Worm (Caenorhabditis elegans) whole organism, L4/young adult: ENCODE data around the gene C33F10.12.
A peak's percentile ranks its signal among the peaks of the same experiment; 100 is the strongest.
"Not testable (repeated sequence)": the region's sequence is repeated elsewhere in the genome, so short reads cannot be mapped to it uniquely, and the experiment has no call there.

Experiments
- W03F9.2 ChIP-seq: fragments of 150-350 bp; optimal IDR thresholded peaks from 2 replicates; lab custom pipeline; 2014; ENCODE audit warnings: missing biosample characterization, missing genetic modification characterization
- dao-5 ChIP-seq: sonication (generic microtip); optimal IDR thresholded peaks from 2 replicates; lab custom pipeline; 2016; ENCODE audit warnings: missing genotype, missing genetic modification characterization, moderate library complexity, missing compliant biosample characterization
- him-1 ChIP-seq: sonication (generic microtip); optimal IDR thresholded peaks from 2 replicates; lab custom pipeline; 2016; ENCODE audit warnings: missing genotype, missing genetic modification reagents, missing genetic modification characterization, missing compliant biosample characterization

Gene C33F10.12

DNA sequence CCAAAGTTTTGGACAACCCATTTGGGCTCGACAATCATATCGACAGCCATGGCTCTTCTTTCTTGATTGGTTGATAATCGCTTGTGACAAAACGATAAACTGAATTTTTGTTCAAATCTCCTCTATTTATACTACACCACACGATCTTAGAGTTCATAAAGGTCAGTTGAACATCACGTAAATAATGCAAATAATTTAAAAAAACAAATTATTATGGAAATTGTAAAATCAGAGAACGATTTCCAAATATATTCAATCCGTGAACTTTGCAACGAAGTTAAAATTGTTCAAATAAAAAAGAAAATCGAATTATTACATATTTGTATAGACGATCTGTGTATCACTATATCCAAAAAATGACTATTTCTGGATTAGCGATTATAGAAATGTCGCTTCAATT is 25.8 kb upstream of the C33F10.12 start, which contains the start of the genes mpst-4 and F11G11.14:
Gene mpst-4 (minus strand): TSS at position 101 of the 400 bp plus-strand sequence.
Gene F11G11.14 (plus strand): TSS at position 325 of the 400 bp plus-strand sequence.
- no peak for TF ChIP-seq dao-5
- TF ChIP-seq him-1 (tag; lab: Kevin White, UChicago), result no peak
- TF ChIP-seq W03F9.2 (tag; lab: Kevin White, UChicago), result no peak

DNA sequence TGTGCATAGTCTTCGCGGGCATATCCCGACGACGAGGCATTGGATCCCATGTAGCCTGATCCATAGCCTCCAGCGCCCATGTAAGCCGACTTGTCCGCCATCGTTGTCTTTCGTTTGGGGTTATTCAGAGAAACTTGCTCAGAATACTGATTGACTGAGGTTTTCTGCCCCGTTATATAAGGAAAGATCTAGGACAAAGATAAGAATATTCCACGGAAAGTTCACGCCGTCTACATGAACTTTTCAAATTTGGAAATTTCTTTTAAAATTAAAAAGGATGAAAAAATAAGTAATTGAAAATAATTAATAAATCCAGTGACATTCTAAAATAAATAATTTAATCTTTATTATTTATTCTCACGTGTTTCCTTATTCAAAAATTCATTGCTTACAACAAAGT is 22.7 kb upstream of the C33F10.12 start, which contains the start of the genes nspd-5 and F11G11.4:
Gene nspd-5 (minus strand): TSS at position 101 of the 400 bp plus-strand sequence.
Gene F11G11.4 (plus strand): TSS at position 335 of the 400 bp plus-strand sequence.
- not testable (repeated sequence) for TF ChIP-seq dao-5; him-1 (tag; lab: Kevin White, UChicago); W03F9.2 (tag; lab: Kevin White, UChicago)

DNA sequence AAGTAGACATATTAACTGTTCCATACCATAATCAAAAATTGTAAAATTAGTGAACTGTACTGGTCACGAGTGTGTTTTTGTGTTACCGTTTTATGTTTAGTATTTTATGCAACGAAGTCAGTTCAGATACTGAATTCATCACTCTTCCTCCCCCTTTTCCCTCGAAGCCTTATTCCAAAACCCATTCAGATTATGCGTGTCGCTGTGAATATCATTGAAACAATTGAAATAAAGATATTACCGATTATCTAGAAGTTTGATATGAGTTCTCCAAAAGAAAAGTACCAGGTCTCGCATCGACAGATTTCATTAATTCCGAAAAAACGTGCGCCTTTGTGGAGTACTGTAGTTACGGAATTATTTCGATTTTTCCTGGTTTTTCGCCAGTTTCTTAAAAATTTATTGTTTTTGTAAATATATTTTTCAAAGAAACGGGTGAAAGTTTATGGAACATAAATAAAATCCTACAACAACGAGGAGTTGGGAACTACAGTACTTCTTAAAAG is 21.4 kb upstream of the C33F10.12 start:
- TF ChIP-seq W03F9.2 (tag; lab: Kevin White, UChicago) (no peak), him-1 (tag; lab: Kevin White, UChicago) (no peak), dao-5 (no peak)

DNA sequence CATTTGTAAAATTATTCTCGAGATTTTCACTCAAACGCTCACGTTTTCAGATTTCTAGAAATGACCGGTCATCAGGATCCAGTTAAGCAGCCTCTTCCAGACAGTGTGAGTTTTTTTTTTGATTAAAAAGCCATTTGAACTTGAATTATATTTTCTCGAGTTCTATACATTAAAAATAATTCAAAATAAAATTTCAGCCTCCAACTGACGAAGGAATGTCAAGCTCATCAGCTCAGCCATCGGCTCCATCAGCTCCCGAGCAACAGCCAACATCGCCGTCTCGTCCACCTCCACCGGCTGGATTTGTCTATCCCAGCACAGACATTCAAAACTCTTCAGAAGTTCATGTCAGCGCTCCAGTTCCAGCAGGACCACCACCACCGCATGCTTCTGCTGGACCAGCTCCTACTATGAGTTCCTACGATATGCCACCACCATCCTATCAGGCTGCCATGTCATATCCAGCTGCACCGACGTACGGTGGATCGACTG is 20.4 kb upstream of the C33F10.12 start, which contains the start of gene F11G11.5:
Gene F11G11.5 (plus strand): TSS at position 51 of the 492 bp plus-strand sequence.
- TF ChIP-seq W03F9.2 (tag; lab: Kevin White, UChicago) (no peak), dao-5 (no peak), him-1 (tag; lab: Kevin White, UChicago) (no peak)

DNA sequence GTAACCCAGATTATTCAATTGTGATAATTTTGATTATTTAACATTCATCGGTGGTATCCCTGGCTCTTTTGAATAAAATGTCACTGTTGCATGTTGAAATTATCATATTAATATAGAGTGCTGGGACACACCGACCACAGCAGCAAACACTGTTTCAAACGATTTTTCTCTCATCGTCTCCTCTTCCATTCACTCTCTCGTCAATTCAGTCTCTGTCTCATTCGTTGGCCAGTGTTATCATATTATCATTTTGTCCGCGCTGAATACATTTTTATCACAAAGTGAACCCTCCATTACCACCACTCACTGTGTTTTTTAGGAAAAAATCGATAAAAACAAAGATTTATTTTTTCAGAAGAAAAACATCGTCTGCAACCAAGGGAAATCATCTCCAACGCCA is 19.5 kb upstream of the C33F10.12 start:
- TF ChIP-seq dao-5 (no peak), W03F9.2 (tag; lab: Kevin White, UChicago) (no peak), him-1 (tag; lab: Kevin White, UChicago) (no peak)

DNA sequence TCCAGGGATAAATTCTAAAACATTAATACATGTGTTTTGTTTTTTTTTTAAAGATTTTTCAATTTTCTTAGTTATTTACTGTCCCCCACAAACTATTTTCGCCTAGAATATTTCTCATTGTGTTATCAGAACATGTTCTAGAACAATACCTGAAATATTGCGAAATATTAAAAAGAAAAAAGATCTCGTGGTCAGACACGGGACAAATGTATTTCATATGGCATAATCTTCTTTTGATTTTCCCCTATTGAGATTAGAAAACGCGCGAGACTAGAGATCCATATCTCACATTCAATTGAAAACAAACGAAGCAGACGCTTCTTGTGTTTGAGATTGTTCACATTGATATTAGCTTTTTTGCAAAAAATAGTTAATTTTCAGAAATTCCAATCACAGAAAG is 18.6 kb upstream of the C33F10.12 start:
- TF ChIP-seq W03F9.2 (tag; lab: Kevin White, UChicago) (peak; percentile 5), dao-5 (no peak)

DNA sequence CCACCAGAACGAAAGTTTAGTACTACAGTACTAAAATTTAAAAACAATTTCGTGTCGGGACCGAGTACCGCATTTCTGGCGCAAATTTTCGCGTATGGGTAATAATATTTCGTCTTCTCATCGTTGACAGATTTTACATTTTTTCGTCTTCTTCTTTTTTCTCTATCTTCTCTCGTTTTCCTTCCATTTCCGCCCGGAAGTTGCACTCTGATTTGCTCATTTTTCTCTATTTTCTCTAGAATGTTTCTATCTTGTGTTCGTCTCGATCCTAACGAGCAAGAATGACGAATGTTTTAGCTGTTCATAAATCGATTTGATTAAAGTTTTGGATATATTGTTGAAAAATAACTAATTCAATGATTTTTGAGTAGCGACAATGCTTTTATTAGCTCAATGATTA is 17.9 kb upstream of the C33F10.12 start:
- TF ChIP-seq dao-5, result no peak
- TF ChIP-seq him-1 (tag; lab: Kevin White, UChicago), result peak; percentile 0

DNA sequence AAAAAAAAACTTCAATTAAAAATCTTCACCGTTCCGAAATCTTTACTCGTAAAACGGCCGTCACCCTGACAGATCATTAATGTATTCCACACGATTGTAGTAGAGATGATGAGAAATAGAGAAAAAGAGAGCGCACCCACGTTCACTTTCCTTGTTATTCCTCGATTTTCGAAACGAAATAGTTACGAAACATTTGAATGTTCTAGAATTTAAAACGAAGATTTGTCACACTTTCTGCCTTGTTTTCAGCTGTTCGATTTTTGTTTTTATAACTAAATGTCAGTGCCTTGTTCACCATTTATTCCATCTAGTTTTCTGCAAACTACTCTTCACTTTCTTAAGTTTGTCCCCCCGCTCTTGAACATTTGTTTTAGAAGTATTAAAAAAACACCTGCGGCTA is 17.2 kb upstream of the C33F10.12 start:
- TF ChIP-seq W03F9.2 (tag; lab: Kevin White, UChicago) (no peak), him-1 (tag; lab: Kevin White, UChicago) (no peak), dao-5 (no peak)

DNA sequence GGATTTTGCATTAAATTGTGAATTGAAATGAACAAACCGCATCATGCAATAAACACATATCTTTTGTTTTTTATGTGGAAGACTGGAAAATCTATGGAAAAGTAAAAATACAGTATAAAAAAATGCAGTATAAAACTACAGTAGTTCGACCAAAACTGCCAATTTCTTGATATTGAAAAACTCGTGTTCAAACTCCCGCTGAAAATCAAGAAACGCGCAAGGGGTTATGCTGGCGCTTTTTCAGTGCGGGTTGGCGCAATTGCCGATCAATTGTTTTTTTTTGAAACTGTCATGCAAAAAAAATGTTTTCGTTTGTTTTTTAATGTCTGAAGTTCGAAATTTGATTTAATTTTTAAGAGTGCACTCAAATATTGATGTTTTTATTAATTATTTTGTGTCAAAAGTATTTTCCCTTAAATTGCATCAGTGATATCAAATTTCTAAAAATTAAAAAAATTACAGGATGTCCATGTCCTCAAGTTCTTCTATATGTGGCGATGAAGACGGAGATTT is 14.1 kb upstream of the C33F10.12 start, which contains the start of gene dnj-9:
Gene dnj-9 (plus strand): TSS at position 463 of the 513 bp plus-strand sequence.
- TF ChIP-seq W03F9.2 (tag; lab: Kevin White, UChicago) (peak; percentile 97), him-1 (tag; lab: Kevin White, UChicago) (peak; percentile 92), dao-5 (no peak)

DNA sequence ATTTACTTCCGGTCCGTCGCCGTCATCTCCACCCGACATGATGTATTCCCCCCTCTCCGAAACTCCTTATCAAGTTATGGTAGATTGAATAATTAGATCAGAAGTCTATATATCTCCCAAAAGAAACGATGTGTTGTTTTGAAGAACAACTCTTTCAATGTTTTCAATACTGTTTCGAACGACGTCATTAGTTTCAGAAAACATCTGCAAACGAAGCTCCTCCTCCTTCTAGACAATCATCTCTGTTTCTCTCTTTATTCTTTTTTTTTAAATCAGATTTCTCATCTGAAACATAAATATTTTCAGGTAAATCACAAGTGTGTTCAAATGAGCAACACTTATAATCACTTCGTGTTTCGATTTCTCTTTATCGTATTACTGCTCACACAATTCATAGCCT is 12.3 kb upstream of the C33F10.12 start, which contains the start of gene T23B7.3:
Gene T23B7.3 (plus strand): TSS at position 301 of the 400 bp plus-strand sequence.
- TF ChIP-seq him-1 (tag; lab: Kevin White, UChicago) (no peak), W03F9.2 (tag; lab: Kevin White, UChicago) (no peak)

DNA sequence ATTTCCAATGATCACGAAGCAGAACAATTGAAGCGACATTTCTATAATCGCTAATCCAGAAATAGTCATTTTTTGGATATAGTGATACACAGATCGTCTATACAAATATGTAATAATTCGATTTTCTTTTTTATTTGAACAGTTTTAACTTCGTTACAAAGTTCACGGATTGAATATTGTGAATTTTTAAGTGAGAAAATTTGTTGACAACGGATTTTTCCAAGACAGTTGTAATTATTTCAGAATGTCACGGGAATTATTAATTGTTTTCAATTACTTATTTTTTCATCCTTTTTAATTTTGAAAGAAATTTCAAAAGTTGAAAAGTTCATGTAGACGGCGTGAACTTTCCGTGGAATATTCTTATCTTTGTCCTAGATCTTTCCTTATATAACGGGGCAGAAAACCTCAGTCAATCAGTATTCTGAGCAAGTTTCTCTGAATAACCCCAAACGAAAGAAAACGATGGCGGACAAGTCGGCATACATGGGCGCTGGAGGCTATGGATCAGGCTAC is 4.6 kb upstream of the C33F10.12 start, which contains the start of the genes T23B7.2 and nspd-4:
Gene T23B7.2 (minus strand): TSS at position 101 of the 516 bp plus-strand sequence.
Gene nspd-4 (plus strand): TSS at position 466 of the 516 bp plus-strand sequence.
- not testable (repeated sequence) for TF ChIP-seq W03F9.2 (tag; lab: Kevin White, UChicago); dao-5; him-1 (tag; lab: Kevin White, UChicago)

DNA sequence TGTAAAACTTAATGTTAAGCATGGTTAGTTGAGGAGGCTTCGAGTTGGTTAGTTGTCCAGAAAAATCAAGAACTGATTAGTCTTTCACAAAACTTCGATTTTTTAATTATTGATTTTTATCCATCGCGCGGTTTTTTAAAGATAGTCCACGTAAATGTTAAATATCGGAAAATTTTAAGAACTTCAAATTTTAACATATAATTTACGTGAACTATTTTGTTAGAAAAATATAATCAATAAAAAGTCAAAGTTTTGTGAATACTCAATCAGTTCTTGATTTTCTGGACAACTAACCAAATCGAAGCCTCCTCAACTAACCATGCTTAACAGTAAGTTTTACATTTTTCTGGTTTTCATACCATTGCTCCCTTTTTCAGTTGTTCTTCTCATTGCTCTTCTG is 2.8 kb downstream of the C33F10.12 start, which contains the start of the genes C33F10.11 and C33F10.1:
Gene C33F10.11 (minus strand): TSS at position 101 of the 400 bp plus-strand sequence.
Gene C33F10.1 (plus strand): TSS at position 263 of the 400 bp plus-strand sequence.
- TF ChIP-seq dao-5 (no peak), W03F9.2 (tag; lab: Kevin White, UChicago) (no peak), him-1 (tag; lab: Kevin White, UChicago) (no peak)

DNA sequence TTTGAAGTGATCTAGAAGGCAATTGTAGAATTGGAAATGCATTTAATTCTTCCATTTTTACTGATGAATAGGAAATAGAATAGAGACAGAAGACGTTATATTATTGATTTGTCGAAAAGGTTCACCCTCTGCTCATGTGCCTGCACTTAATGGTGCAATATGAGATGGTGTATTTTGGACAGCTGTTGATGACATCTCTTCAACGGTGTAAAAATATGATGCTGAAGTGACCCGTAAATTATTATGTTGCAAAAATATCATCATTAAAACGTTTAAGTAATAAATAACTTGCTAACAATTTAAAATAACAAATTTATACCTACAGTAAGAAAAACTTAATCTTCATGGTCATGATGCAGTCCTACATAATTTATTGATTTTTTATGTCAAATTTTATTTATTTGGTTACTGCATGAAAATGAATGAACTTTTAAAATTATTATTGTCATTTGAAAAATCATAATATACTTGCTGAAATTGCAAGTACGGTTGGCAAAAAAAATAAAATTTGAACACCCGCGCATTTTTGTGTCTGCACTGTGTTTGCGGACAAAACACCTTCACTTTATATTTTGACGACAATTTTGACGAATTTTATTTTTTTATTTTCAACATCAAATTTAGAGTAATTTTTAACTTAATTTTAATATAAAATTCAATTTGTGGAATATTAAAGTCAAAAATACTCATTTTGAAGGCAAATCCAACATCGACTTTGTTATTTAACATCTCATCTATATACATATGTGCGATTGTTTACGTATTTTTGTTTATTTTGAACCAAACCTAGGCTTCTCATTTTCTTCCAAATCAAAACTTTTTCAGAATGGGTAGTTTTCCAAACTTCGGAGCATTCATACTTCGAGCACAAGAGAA is 9.6 kb downstream of the C33F10.12 start, which contains the start of the genes fbxb-88 and tbck-1:
Gene fbxb-88 (minus strand): TSS at position 151 of the 876 bp plus-strand sequence.
Gene tbck-1 (plus strand): TSS at position 826 of the 876 bp plus-strand sequence.
- no peak for TF ChIP-seq him-1 (tag; lab: Kevin White, UChicago)
- peak; percentile 35 for TF ChIP-seq W03F9.2 (tag; lab: Kevin White, UChicago)
- no peak for TF ChIP-seq dao-5
